Fruit fly (Drosophila melanogaster): Measurements from ENCODE around the gene CG7772.

The CG7772 gene

dm6 chrX:17856458-17857277 is 50.4 kb downstream of the CG7772 start, which contains the start of gene Srx (continued):
- no peak for TF ChIP-seq hkb (optimal IDR thresholded peaks at IDR 0.05)
- no peak for TF ChIP-seq hkb (GFP tag; IDR thresholded peaks at IDR 0.05)
- no peak for TF ChIP-seq CG18476 (GFP tag; optimal IDR thresholded peaks at IDR 0.05)
- TF ChIP-seq Dp (GFP tag; optimal IDR thresholded peaks at IDR 0.05) = peak; percentile 86
- TF ChIP-seq HLH54F (GFP tag; optimal IDR thresholded peaks at IDR 0.05) = peak; percentile 26
- no peak for TF ChIP-seq CG3065 (GFP tag; optimal IDR thresholded peaks at IDR 0.05)
- peak; percentile 38 for TF ChIP-seq pho (GFP tag; optimal IDR thresholded peaks at IDR 0.05)
- no peak for TF ChIP-seq C15 (GFP tag; IDR thresholded peaks at IDR 0.05)
- no peak for TF ChIP-seq Ada2b (GFP tag; IDR thresholded peaks at IDR 0.05)
- 0 out of 3 replicates have a peak, but pooled peaks have one; percentile 20 for TF ChIP-seq zfh1 (GFP tag; IDR thresholded peaks at IDR 0.05)
- peak; percentile 2 for TF ChIP-seq Xbp1 (GFP tag; optimal IDR thresholded peaks at IDR 0.05)
- TF ChIP-seq Doc2 (GFP tag; IDR thresholded peaks at IDR 0.05) = no peak
- no peak for TF ChIP-seq ftz-f1 (GFP tag; optimal IDR thresholded peaks at IDR 0.05)
- peak; percentile 7 for TF ChIP-seq CG3281 (GFP tag; optimal IDR thresholded peaks at IDR 0.05)
- TF ChIP-seq oc (tag; optimal IDR thresholded peaks at IDR 0.05) = no peak
- TF ChIP-seq Meics (GFP tag; optimal IDR thresholded peaks at IDR 0.05) = peak; percentile 4
- TF ChIP-seq Sin3A (optimal IDR thresholded peaks at IDR 0.05) = peak; percentile 11
- TF ChIP-seq CG1233 (GFP tag; optimal IDR thresholded peaks at IDR 0.05) = peak; percentile 6
- no peak for TF ChIP-seq pan (optimal IDR thresholded peaks at IDR 0.05)
- no peak for TF ChIP-seq pan (GFP tag; optimal IDR thresholded peaks at IDR 0.05 in 1 of 2, IDR thresholded peaks at IDR 0.05 in 1 of 2)
- peak; percentile 10 for TF ChIP-seq lilli (GFP tag; optimal IDR thresholded peaks at IDR 0.05)
- TF ChIP-seq row (GFP tag; IDR thresholded peaks at IDR 0.05) = peak; percentile 43; the same call in 2 of the 3 replicates
- TF ChIP-seq ems (GFP tag; optimal IDR thresholded peaks at IDR 0.05) = no peak
- peak; percentile 14; the same call in 1 of the 2 replicates for TF ChIP-seq CG13287 (GFP tag; IDR thresholded peaks at IDR 0.05; ENCODE audit: partially characterized antibody)
- peak in 1 of 2 experiments; percentile 25 for TF ChIP-seq Hr51 (GFP tag; optimal IDR thresholded peaks at IDR 0.05)
- TF ChIP-seq Lhr (GFP tag; optimal IDR thresholded peaks at IDR 0.05) = peak; percentile 23
- TF ChIP-seq BEAF-32 (GFP tag; optimal IDR thresholded peaks at IDR 0.05) = peak; percentile 42
- no peak for TF ChIP-seq wek (GFP tag; optimal IDR thresholded peaks at IDR 0.05)
- no peak for TF ChIP-seq CG12942 (GFP tag; optimal IDR thresholded peaks at IDR 0.05)
- TF ChIP-seq Fer1 (GFP tag; optimal IDR thresholded peaks at IDR 0.05) = peak; percentile 23
- no peak for TF ChIP-seq az2 (GFP tag; optimal IDR thresholded peaks at IDR 0.05)
- peak; percentile 2 for TF ChIP-seq Hmr (GFP tag; optimal IDR thresholded peaks at IDR 0.05)
- no peak for TF ChIP-seq CG10274 (GFP tag; optimal IDR thresholded peaks at IDR 0.05)
- peak; percentile 29 for TF ChIP-seq phol (tag; optimal IDR thresholded peaks at IDR 0.05)
- no peak for TF ChIP-seq CG7357 (GFP tag; IDR thresholded peaks at IDR 0.05)
- TF ChIP-seq Myb (GFP tag; optimal IDR thresholded peaks at IDR 0.05) = peak; percentile 81
- TF ChIP-seq CG7839 (tag; optimal IDR thresholded peaks at IDR 0.05) = peak; percentile 24
- no peak for TF ChIP-seq Opbp (GFP tag; IDR thresholded peaks at IDR 0.05; ENCODE audit: partially characterized antibody)
- peak; percentile 72 for TF ChIP-seq sens (GFP tag)
- TF ChIP-seq tx (GFP tag; optimal IDR thresholded peaks at IDR 0.05) = no peak
- TF ChIP-seq klu (GFP tag; IDR thresholded peaks at IDR 0.05) = no peak
- TF ChIP-seq eve (GFP tag; optimal IDR thresholded peaks at IDR 0.05) = no peak
- TF ChIP-seq Scr (GFP tag; IDR thresholded peaks at IDR 0.05; ENCODE audit: partially characterized antibody) = peak; percentile 26; the same call in 1 of the 2 replicates
- TF ChIP-seq NK7.1 (GFP tag; optimal IDR thresholded peaks at IDR 0.05) = no peak
- TF ChIP-seq CG10543 (GFP tag; optimal IDR thresholded peaks at IDR 0.05) = peak; percentile 77
- no peak for TF ChIP-seq CG10321 (GFP tag; IDR thresholded peaks at IDR 0.05)
- TF ChIP-seq lov (optimal IDR thresholded peaks at IDR 0.05) = no peak
- no peak for TF ChIP-seq lov (GFP tag; IDR thresholded peaks at IDR 0.05)
- TF ChIP-seq sug (tag; optimal IDR thresholded peaks at IDR 0.05) = peak; percentile 94
- peak in 1 of 2 experiments; percentile 75 for TF ChIP-seq crp (GFP tag; optimal IDR thresholded peaks at IDR 0.05)

Measured in whole organism, embryonic.